Fruit fly (Drosophila melanogaster): ENCODE data around the gene Ccp84Ac.

DNA sequence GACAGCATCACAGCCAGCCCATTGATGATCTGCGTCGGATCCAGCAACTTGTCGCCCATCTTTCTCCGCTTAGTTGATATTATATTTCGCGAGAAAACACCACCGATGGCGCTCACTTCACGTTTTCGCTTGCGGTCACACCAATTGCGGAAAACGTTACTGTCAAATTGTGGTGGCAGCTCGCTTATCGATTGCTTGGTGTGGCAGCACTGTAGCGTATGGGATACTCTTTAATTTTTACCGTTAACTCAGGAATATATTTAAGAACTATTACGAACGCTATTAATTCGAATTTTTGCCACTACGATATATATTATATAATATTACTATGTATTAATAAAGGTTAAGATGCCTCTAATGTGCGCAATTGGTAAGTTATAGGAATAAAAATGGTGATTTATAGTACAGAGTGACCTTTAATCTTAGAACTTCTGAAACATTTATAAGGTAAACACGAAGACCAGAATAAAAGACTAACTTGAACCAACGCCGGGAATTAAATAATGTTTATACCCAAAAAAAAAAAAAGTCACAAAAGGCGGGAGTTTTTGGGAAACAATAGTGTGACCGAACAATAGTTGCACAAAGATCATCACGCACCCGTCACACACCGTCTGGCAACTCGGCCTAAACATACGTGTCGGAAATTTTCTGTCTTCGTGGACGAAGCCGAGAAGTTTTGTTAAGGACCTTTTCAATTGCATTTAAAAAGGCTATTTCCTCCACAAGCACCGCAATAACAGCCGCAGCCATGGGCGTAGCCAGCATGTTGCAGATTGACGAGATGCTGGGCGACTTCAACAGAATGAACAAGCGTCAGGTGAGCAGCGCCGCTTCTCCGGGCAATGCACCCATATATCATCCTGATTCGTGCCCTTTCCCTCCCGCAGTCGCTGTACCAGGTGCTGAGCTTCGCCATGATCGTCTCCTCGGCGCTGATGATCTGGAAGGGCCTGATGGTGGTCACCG lies 38.5 kb downstream of the Ccp84Ac start, which contains the start of the genes CG1307 and twr:
- TF ChIP-seq usp (GFP tag; optimal IDR thresholded peaks at IDR 0.05): no peak
- TF ChIP-seq pan (optimal IDR thresholded peaks at IDR 0.05): no peak
- no peak for TF ChIP-seq CG8478 (optimal IDR thresholded peaks at IDR 0.05)
- no peak for TF ChIP-seq EcR (GFP tag; optimal IDR thresholded peaks at IDR 0.05)
- TF ChIP-seq Dll (optimal IDR thresholded peaks at IDR 0.05): no peak
